Worm (Caenorhabditis elegans): Measurements from ENCODE around the gene C06H5.6.

C06H5.6 gene

DNA sequence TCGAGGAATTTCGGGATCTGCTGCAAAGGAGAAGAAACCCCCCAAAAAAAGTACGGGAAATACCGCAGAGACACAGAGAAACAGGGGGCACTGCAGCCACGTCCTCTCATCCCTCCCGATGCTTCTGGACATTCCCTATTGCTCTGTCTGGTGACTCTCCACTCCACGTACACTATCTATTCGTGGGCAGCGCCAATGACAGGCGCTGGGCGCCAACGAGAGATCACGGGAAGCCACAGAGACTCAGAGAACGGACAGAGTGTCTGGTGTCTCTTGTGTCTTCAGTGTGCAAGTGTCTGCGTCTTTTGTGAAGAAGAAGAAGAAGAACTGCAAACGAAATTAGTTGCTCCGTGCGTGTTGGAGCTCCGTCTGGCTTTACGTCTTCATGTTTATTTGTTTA is 30.9 kb downstream of the C06H5.6 start (continued):
- TF ChIP-seq lin-26 (GFP tag; IDR thresholded peaks at IDR 0.05) (peak; percentile 49; the same call in 1 of the 2 replicates), nhr-80 (tag; optimal IDR thresholded peaks at IDR 0.05) (peak; percentile 77), ztf-26 (tag; optimal IDR thresholded peaks at IDR 0.05) (peak; percentile 60), snpc-4 (GFP tag; optimal IDR thresholded peaks at IDR 0.05) (peak; percentile 23), snpc-4 (tag; optimal IDR thresholded peaks at IDR 0.05) (peak in 2 of 4 experiments; percentile 77 to 82), dox-1 (GFP tag; IDR thresholded peaks at IDR 0.05) (peak; percentile 79), rec-8 (tag; optimal IDR thresholded peaks at IDR 0.05) (no peak), attf-5 (GFP tag; optimal IDR thresholded peaks at IDR 0.05) (peak; percentile 78), zfh-2 (GFP tag; conservative IDR thresholded peaks at IDR 0.05) (peak; percentile 93), aptf-2 (GFP tag; conservative IDR thresholded peaks at IDR 0.05) (no peak), Y56A3A.18 (GFP tag; IDR thresholded peaks at IDR 0.05) (peak; percentile 66; the same call in 1 of the 2 replicates), efl-1 (GFP tag; optimal IDR thresholded peaks at IDR 0.05) (no peak), K11D2.4 (GFP tag; IDR thresholded peaks at IDR 0.05) (peak; percentile 70), F33H1.4 (GFP tag; IDR thresholded peaks at IDR 0.05) (no peak), rcor-1 (GFP tag; IDR thresholded peaks at IDR 0.05) (no peak), attf-3 (GFP tag; conservative IDR thresholded peaks at IDR 0.05) (no peak), hsf-1 (GFP tag; IDR thresholded peaks at IDR 0.05) (peak; percentile 84), atf-7 (tag; optimal IDR thresholded peaks at IDR 0.05) (peak; percentile 71), hmg-1.2 (GFP tag; IDR thresholded peaks at IDR 0.05) (peak; percentile 96), ets-4 (GFP tag; optimal IDR thresholded peaks at IDR 0.05) (peak; percentile 43), somi-1 (GFP tag; optimal IDR thresholded peaks at IDR 0.05) (peak; percentile 63), lin-35 (GFP tag; optimal IDR thresholded peaks at IDR 0.05) (peak in 1 of 3 experiments; percentile 66), tlf-1 (GFP tag; optimal IDR thresholded peaks at IDR 0.05) (no peak), nhr-179 (tag; optimal IDR thresholded peaks at IDR 0.05) (no peak), F52B5.7 (tag; optimal IDR thresholded peaks at IDR 0.05) (peak; percentile 14), dpff-1 (tag; optimal IDR thresholded peaks at IDR 0.05) (no peak), ceh-27 (GFP tag; optimal IDR thresholded peaks at IDR 0.05) (peak; percentile 76), lsl-1 (GFP tag; optimal IDR thresholded peaks at IDR 0.05) (no peak), K12H6.12 (tag; optimal IDR thresholded peaks at IDR 0.05) (peak; percentile 82), die-1 (tag; optimal IDR thresholded peaks at IDR 0.05) (no peak), C17E4.6 (GFP tag; IDR thresholded peaks at IDR 0.05) (no peak), ztf-25 (GFP tag; IDR thresholded peaks at IDR 0.05) (no peak), B0336.3 (GFP tag; IDR thresholded peaks at IDR 0.05) (peak; percentile 80), lin-54 (GFP tag; optimal IDR thresholded peaks at IDR 0.05) (peak; percentile 42), sea-2 (GFP tag; IDR thresholded peaks at IDR 0.05) (no peak), tbx-9 (tag; optimal IDR thresholded peaks at IDR 0.05; ENCODE audit: borderline replicate concordance) (no peak), lir-1 (GFP tag; conservative IDR thresholded peaks at IDR 0.05) (peak; percentile 44; the same call in 1 of the 2 replicates), let-607 (tag; optimal IDR thresholded peaks at IDR 0.05) (peak; percentile 96 to 97), chd-7 (tag; optimal IDR thresholded peaks at IDR 0.05) (no peak), D2030.7 (GFP tag; IDR thresholded peaks at IDR 0.05) (no peak), F37B4.10 (GFP tag; IDR thresholded peaks at IDR 0.05) (no peak), let-526 (GFP tag; IDR thresholded peaks at IDR 0.05) (peak; percentile 82; the same call in 1 of the 2 replicates), cebp-1 (GFP tag; IDR thresholded peaks at IDR 0.05) (no peak), cebp-1 (tag; optimal IDR thresholded peaks at IDR 0.05) (peak; percentile 83), Y79H2A.3 (GFP tag; conservative IDR thresholded peaks at IDR 0.05) (no peak), egrh-3 (GFP tag; IDR thresholded peaks at IDR 0.05) (peak; percentile 33), F39B2.1 (GFP tag; IDR thresholded peaks at IDR 0.05) (no peak), ceh-100 (GFP tag; IDR thresholded peaks at IDR 0.05) (0 out of 2 replicates have a peak, but pooled peaks have one; percentile 15), snpc-1.1 (tag; optimal IDR thresholded peaks at IDR 0.05; ENCODE audit: insufficient read depth) (no peak)

All from whole organism, young adult.